Fruit fly (Drosophila melanogaster) whole organism: Measurements from ENCODE around the gene Ir62a.

ENCODE experiments used
- CG8478 ChIP-seq: fragments of >200 bp; optimal IDR thresholded peaks from 2 replicates; lab custom pipeline; 2018; ENCODE audit warnings: inconsistent platforms
- EcR ChIP-seq, 2 experiments: fragments of >200 bp; optimal IDR thresholded peaks; 2 replicates each; lab custom pipeline; 2017; ENCODE audit warnings: missing biosample characterization in 2 of 2, missing genetic modification characterization in 2 of 2, missing genetic modification reagents in 2 of 2
- pan ChIP-seq: fragments of >200 bp; optimal IDR thresholded peaks from 2 replicates; lab custom pipeline; 2017
- psq ChIP-seq: fragments of >200 bp; optimal IDR thresholded peaks from 2 replicates; lab custom pipeline; 2017
- usp ChIP-seq: fragments of >200 bp; optimal IDR thresholded peaks from 2 replicates; lab custom pipeline; 2017; ENCODE audit warnings: missing biosample characterization, missing genetic modification characterization, mixed read lengths

dm6 chr3L:1533699-1534431 is 2.8 kb upstream of the Ir62a start, which contains the start of gene Iml1:
- TF ChIP-seq usp (GFP tag; lab: Kevin White, UChicago) (no peak), pan (lab: Kevin White, UChicago) (no peak), psq (lab: Kevin White, UChicago) (no peak), EcR (GFP tag; optimal IDR thresholded peaks at IDR 0.05; lab: Kevin White, UChicago) (no peak), CG8478 (lab: Kevin White, UChicago) (no peak)
